Worm (Caenorhabditis elegans) whole organism, late embryonic: ENCODE measurements around the gene C05C8.5.

Experiments
- ama-1 ChIP-seq: fragments of 150-350 bp; optimal IDR thresholded peaks from 2 replicates; lab custom pipeline; 2014
- ceh-19 ChIP-seq: fragments of 200-800 bp; sonication (Bioruptor generic); optimal IDR thresholded peaks from 2 replicates; lab custom pipeline; 2018; ENCODE audit warnings: mild to moderate bottlenecking, missing genetic modification characterization, missing compliant biosample characterization
- ceh-30 ChIP-seq: fragments of 150-350 bp; optimal IDR thresholded peaks from 2 replicates; lab custom pipeline; 2014; ENCODE audit warnings: missing biosample characterization, missing genetic modification characterization
- ceh-9 ChIP-seq: sonication (generic microtip); optimal IDR thresholded peaks from 2 replicates; lab custom pipeline; 2016; ENCODE audit warnings: mild to moderate bottlenecking, missing genetic modification characterization, inconsistent platforms, missing compliant biosample characterization
- dmd-4 ChIP-seq: sonication (generic microtip); optimal IDR thresholded peaks from 2 replicates; lab custom pipeline; 2016; ENCODE audit warnings: borderline replicate concordance, missing genetic modification characterization, missing compliant biosample characterization
- gmeb-2 ChIP-seq: sonication (generic microtip); optimal IDR thresholded peaks from 2 replicates; lab custom pipeline; 2016; ENCODE audit warnings: missing genetic modification characterization, inconsistent platforms, missing compliant biosample characterization
- nfya-1 ChIP-seq: sonication (generic microtip); optimal IDR thresholded peaks from 2 replicates; lab custom pipeline; 2017; ENCODE audit warnings: missing genetic modification characterization, mild to moderate bottlenecking, missing compliant biosample characterization, antibody characterized with exemption, moderate library complexity
- nhr-11 ChIP-seq: fragments of 150-350 bp; optimal IDR thresholded peaks from 2 replicates; lab custom pipeline; 2014; ENCODE audit warnings: missing biosample characterization, missing genetic modification characterization
- pha-4 ChIP-seq: fragments of 150-350 bp; optimal IDR thresholded peaks from 2 replicates; lab custom pipeline; 2018; ENCODE audit warnings: missing biosample characterization, missing genetic modification reagents, missing genetic modification characterization
- pros-1 ChIP-seq: fragments of 150-350 bp; optimal IDR thresholded peaks from 2 replicates; lab custom pipeline; 2014; ENCODE audit warnings: missing biosample characterization, missing genetic modification reagents, missing genetic modification characterization

DNA sequence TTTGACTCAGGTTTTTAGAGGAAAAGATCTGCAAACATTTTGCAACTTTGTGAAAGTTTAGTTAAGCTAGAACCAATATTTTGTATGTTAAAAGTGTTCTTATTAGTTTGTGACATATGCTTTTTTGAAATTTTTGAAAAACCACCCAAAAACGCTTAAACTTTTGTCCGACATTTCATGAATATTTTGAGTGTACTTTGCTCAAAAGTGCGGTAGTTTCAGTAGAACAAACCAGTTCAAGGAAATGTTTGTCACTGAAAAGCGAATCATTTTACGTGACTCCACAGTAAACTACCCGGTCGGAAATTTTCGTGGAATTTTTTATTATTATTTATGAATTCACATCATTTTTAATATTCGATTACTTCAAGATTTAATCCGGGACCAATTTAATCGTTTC is 50.1 kb downstream of the C05C8.5 start, which contains the start of gene pitr-5:
- TF ChIP-seq gmeb-2 (tag; lab: Kevin White, UChicago) (no peak), nhr-11 (tag; lab: Kevin White, UChicago) (no peak), pha-4 (tag; lab: Kevin White, UChicago) (no peak), ceh-19 (GFP tag; lab: Kevin White, UChicago) (no peak), dmd-4 (no peak), nfya-1 (tag; lab: Kevin White, UChicago) (no peak), pros-1 (tag; lab: Kevin White, UChicago) (no peak), ama-1 (lab: Kevin White, UChicago) (no peak), ceh-30 (tag; lab: Kevin White, UChicago) (no peak), ceh-9 (no peak)
